Worm (Caenorhabditis elegans): ENCODE results near the gene nhr-249.

The nhr-249 gene

DNA sequence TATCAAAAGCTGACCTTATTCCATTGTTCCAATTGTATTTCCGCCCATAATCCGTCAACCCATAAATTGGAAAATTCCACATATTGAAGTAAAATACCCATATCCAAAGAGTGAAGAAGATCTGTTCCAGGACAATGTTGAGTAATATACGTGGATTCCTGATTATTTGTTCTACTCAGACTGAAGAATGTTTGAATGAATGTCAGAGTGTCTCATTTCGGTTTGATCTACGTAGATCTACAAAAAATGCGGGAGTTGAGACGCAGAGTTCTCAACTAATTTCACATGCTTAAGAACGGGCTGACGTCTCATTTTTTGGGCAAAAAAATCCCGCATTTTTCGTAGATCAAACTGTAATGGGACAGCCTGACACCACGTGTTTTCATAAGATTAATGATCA lies at the start of gene nhr-249:
nhr-249 (minus strand) TSS at position 101 of the 400 bp plus-strand sequence.
- no peak for TF ChIP-seq lin-15B (tag; optimal IDR thresholded peaks at IDR 0.05)
- no peak for TF ChIP-seq unc-39 (tag; optimal IDR thresholded peaks at IDR 0.05)
- TF ChIP-seq fkh-10 (GFP tag; optimal IDR thresholded peaks at IDR 0.05), result no peak
- no peak for TF ChIP-seq pqm-1 (tag; optimal IDR thresholded peaks at IDR 0.05)
- TF ChIP-seq ceh-82 (tag; optimal IDR thresholded peaks at IDR 0.05), result no peak
- no peak for TF ChIP-seq nhr-42 (GFP tag; IDR thresholded peaks at IDR 0.05)
- TF ChIP-seq cey-2 (tag; optimal IDR thresholded peaks at IDR 0.05; ENCODE audit: borderline replicate concordance, insufficient read depth), result no peak
- no peak for TF ChIP-seq daf-16 (GFP tag; optimal IDR thresholded peaks at IDR 0.05)
- TF ChIP-seq daf-16 (tag; optimal IDR thresholded peaks at IDR 0.05), result no peak
- no peak for TF ChIP-seq nhr-28 (tag; optimal IDR thresholded peaks at IDR 0.05)
- TF ChIP-seq Y75B8A.6 (GFP tag; IDR thresholded peaks at IDR 0.05), result no peak
- no peak for TF ChIP-seq nhr-102 (tag; optimal IDR thresholded peaks at IDR 0.05)
- no peak for TF ChIP-seq nhr-237 (tag; optimal IDR thresholded peaks at IDR 0.05)
- TF ChIP-seq mep-1 (tag; optimal IDR thresholded peaks at IDR 0.05), result no peak
- TF ChIP-seq mdt-29 (GFP tag; IDR thresholded peaks at IDR 0.05), result no peak
- TF ChIP-seq dmd-8 (GFP tag; IDR thresholded peaks at IDR 0.05), result no peak
- TF ChIP-seq lin-39 (tag; optimal IDR thresholded peaks at IDR 0.05), result no peak
- TF ChIP-seq madf-9 (GFP tag; conservative IDR thresholded peaks at IDR 0.05), result no peak
- no peak for TF ChIP-seq mdl-1 (tag; optimal IDR thresholded peaks at IDR 0.05)

DNA sequence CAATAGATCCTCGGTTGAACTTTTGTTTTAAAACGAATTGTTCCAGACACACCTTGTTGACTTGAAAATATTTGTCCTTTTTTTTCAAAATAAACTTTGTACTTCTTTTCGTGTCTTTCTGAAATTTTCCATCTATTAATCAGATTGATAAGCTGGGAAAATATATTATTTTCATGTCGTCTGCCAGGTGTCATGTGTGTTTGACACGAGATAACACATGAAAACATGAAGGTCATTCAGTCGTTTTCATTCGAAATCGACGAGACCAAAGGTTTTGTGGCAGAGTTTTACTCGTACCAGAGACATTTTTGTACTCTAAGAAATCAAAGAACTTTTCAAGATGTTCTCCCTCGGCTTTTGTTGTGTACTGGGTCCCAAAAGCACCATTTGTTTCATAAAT lies 48.3 kb upstream of the nhr-249 start:
- TF ChIP-seq ceh-44 (GFP tag; IDR thresholded peaks at IDR 0.05) (no peak), ceh-28 (tag; optimal IDR thresholded peaks at IDR 0.05) (no peak), snpc-4 (tag; optimal IDR thresholded peaks at IDR 0.05) (no peak), madf-9 (GFP tag; conservative IDR thresholded peaks at IDR 0.05) (no peak), ztf-7 (tag; optimal IDR thresholded peaks at IDR 0.05) (no peak), F37D6.2 (tag; optimal IDR thresholded peaks at IDR 0.05) (no peak), fos-1 (tag; optimal IDR thresholded peaks at IDR 0.05) (no peak), pha-4 (GFP tag; IDR thresholded peaks at IDR 0.05) (no peak), pha-4 (tag; optimal IDR thresholded peaks at IDR 0.05) (no peak), hlh-30 (tag; optimal IDR thresholded peaks at IDR 0.05; ENCODE audit: insufficient read depth) (peak; percentile 92), Y48G9A.11 (GFP tag; IDR thresholded peaks at IDR 0.05) (no peak), ces-1 (GFP tag; optimal IDR thresholded peaks at IDR 0.05) (no peak), hmg-1.1 (GFP tag; IDR thresholded peaks at IDR 0.05) (no peak), dpl-1 (GFP tag; optimal IDR thresholded peaks at IDR 0.05) (no peak), nhr-6 (tag; optimal IDR thresholded peaks at IDR 0.05) (no peak), zip-2 (tag; optimal IDR thresholded peaks at IDR 0.05) (no peak), lim-7 (GFP tag; IDR thresholded peaks at IDR 0.05) (no peak), unc-39 (tag; optimal IDR thresholded peaks at IDR 0.05) (no peak), zip-11 (GFP tag; IDR thresholded peaks at IDR 0.05) (no peak), spr-3 (GFP tag; optimal IDR thresholded peaks at IDR 0.05) (no peak), T20F7.1 (GFP tag; optimal IDR thresholded peaks at IDR 0.05) (no peak), snpc-1.2 (GFP tag; IDR thresholded peaks at IDR 0.05) (no peak), nhr-77 (tag; optimal IDR thresholded peaks at IDR 0.05) (peak; percentile 65), mep-1 (tag; optimal IDR thresholded peaks at IDR 0.05) (peak; percentile 44), lir-3 (tag; optimal IDR thresholded peaks at IDR 0.05) (no peak), Y5F2A.4 (GFP tag; optimal IDR thresholded peaks at IDR 0.05) (no peak), mxl-3 (GFP tag; optimal IDR thresholded peaks at IDR 0.05) (peak; percentile 27), spr-1 (tag; optimal IDR thresholded peaks at IDR 0.05) (no peak), daf-16 (GFP tag; optimal IDR thresholded peaks at IDR 0.05) (peak in 1 of 2 experiments; percentile 5), daf-16 (tag; optimal IDR thresholded peaks at IDR 0.05) (peak; percentile 98), D1046.2 (GFP tag; IDR thresholded peaks at IDR 0.05) (no peak), nhr-76 (tag; optimal IDR thresholded peaks at IDR 0.05) (no peak), ZK337.2 (GFP tag; IDR thresholded peaks at IDR 0.05) (no peak), lin-39 (tag; optimal IDR thresholded peaks at IDR 0.05) (no peak), nhr-11 (tag; optimal IDR thresholded peaks at IDR 0.05) (no peak), unc-62 (GFP tag; optimal IDR thresholded peaks at IDR 0.05 in 1 of 2) (peak in 1 of 2 experiments; percentile 18), unc-62 (tag; optimal IDR thresholded peaks at IDR 0.05) (no peak), cey-2 (tag; optimal IDR thresholded peaks at IDR 0.05; ENCODE audit: borderline replicate concordance, insufficient read depth) (no peak), lin-38 (GFP tag; IDR thresholded peaks at IDR 0.05) (no peak), set-16 (GFP tag; IDR thresholded peaks at IDR 0.05) (no peak)
